Worm (Caenorhabditis elegans): ENCODE measurements around the gene ostf-4.

DNA sequence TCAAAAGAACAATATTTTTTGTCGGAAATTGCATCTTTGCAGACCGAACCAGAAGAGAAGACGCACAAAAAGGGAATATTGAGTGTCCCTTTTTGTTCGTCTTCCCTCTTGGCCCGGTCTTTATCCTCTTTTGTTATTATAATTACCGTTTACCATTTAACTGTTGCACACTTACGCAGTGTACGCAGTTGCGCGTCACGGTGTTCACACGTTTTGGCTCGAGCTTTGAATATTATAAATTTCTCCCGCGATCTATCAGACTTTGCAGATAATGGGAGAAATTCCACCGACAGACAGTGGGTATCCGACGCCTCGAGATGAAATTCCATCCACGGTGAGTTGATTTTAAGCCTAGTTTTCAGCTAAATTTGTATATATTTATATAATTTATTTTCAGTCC lies 2.4 kb upstream of the ostf-4 start, which contains the start of gene sas-7:
- TF ChIP-seq nhr-237 (tag; optimal IDR thresholded peaks at IDR 0.05) (no peak), elt-3 (tag; optimal IDR thresholded peaks at IDR 0.05) (no peak), pha-4 (tag; optimal IDR thresholded peaks at IDR 0.05) (no peak), lin-13 (tag; optimal IDR thresholded peaks at IDR 0.05) (no peak), mep-1 (tag; optimal IDR thresholded peaks at IDR 0.05) (no peak), lsy-2 (tag; optimal IDR thresholded peaks at IDR 0.05) (no peak)

Data from whole organism, mixed stage, embryonic.